Worm (Caenorhabditis elegans): Measurements from ENCODE around the gene scb-1.

Gene scb-1

DNA sequence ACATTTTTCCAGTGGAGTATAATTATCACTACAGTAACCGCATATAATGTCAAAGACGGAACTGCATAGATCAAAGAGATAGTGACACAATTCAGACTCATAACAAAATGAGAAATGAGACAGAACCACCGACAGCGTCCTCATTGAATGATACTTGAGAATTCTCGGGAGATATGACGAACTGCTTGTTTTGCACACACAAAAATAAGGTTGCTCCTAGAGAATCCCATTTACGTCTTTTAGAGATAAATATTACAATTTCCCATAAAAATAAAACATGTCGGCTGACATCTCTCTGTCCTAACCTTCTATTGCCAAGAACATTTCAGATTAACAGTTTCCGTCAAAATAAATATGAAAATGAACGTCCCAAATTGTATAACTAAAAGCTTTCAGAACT is 36.0 kb upstream of the scb-1 start, which contains the start of gene srg-38 (continued):
- TF ChIP-seq C06A6.2 (GFP tag; conservative IDR thresholded peaks at IDR 0.05), result no peak
- no peak for TF ChIP-seq nhr-80 (tag; optimal IDR thresholded peaks at IDR 0.05)
- TF ChIP-seq F52B5.7 (tag; optimal IDR thresholded peaks at IDR 0.05), result no peak

ce11 chrV:11152333-11152732 is 32.8 kb upstream of the scb-1 start, which contains the start of gene srg-39:
srg-39 (minus strand) TSS chrV:11152433.
- no peak for TF ChIP-seq F39B2.1 (GFP tag; IDR thresholded peaks at IDR 0.05)
- TF ChIP-seq tbp1 (GFP tag; optimal IDR thresholded peaks at IDR 0.05), result no peak
- TF ChIP-seq ztf-22 (GFP tag; optimal IDR thresholded peaks at IDR 0.05), result no peak
- TF ChIP-seq nhr-27 (tag; optimal IDR thresholded peaks at IDR 0.05), result no peak
- TF ChIP-seq attf-5 (GFP tag; optimal IDR thresholded peaks at IDR 0.05), result no peak
- no peak for TF ChIP-seq egl-44 (GFP tag; IDR thresholded peaks at IDR 0.05)
- TF ChIP-seq rec-8 (tag; optimal IDR thresholded peaks at IDR 0.05), result no peak
- no peak for TF ChIP-seq F33H1.4 (GFP tag; IDR thresholded peaks at IDR 0.05)
- no peak for TF ChIP-seq mel-28 (tag; optimal IDR thresholded peaks at IDR 0.05; ENCODE audit: borderline replicate concordance)
- TF ChIP-seq repo-1 (tag; optimal IDR thresholded peaks at IDR 0.05), result no peak

- TF ChIP-seq him-1 (tag; optimal IDR thresholded peaks at IDR 0.05) (no peak), Y56A3A.18 (GFP tag; IDR thresholded peaks at IDR 0.05) (no peak), attf-6 (GFP tag; IDR thresholded peaks at IDR 0.05) (no peak), tlf-1 (GFP tag; optimal IDR thresholded peaks at IDR 0.05) (no peak), hrde-1 (tag; optimal IDR thresholded peaks at IDR 0.05; ENCODE audit: borderline replicate concordance) (no peak), zim-3 (tag; optimal IDR thresholded peaks at IDR 0.05) (no peak), ceh-91 (GFP tag; IDR thresholded peaks at IDR 0.05) (no peak), ztf-28 (GFP tag; IDR thresholded peaks at IDR 0.05) (no peak), efl-1 (GFP tag; optimal IDR thresholded peaks at IDR 0.05) (no peak), dpl-1 (GFP tag; optimal IDR thresholded peaks at IDR 0.05) (no peak), ceh-40 (GFP tag; IDR thresholded peaks at IDR 0.05) (no peak), lsl-1 (GFP tag; optimal IDR thresholded peaks at IDR 0.05) (no peak), Y53F4B.3 (GFP tag; IDR thresholded peaks at IDR 0.05) (no peak), F23B12.7 (tag; optimal IDR thresholded peaks at IDR 0.05; ENCODE audit: insufficient read depth) (no peak), ets-4 (GFP tag; optimal IDR thresholded peaks at IDR 0.05) (no peak), snpc-4 (GFP tag; optimal IDR thresholded peaks at IDR 0.05) (no peak), snpc-4 (tag; optimal IDR thresholded peaks at IDR 0.05) (no peak), lir-1 (GFP tag; conservative IDR thresholded peaks at IDR 0.05) (no peak), Y95B8A.8 (GFP tag; IDR thresholded peaks at IDR 0.05) (no peak), athp-1 (tag; optimal IDR thresholded peaks at IDR 0.05) (no peak)
These were observed 29.9 kb upstream of the scb-1 start, which contains the start of gene T19C4.1 for ce11 chrV:11149405-11149804. T19C4.1 (plus strand) TSS chrV:11149705.

- TF ChIP-seq him-1 (tag; optimal IDR thresholded peaks at IDR 0.05) (no peak), F55B11.4 (tag; optimal IDR thresholded peaks at IDR 0.05; ENCODE audit: borderline replicate concordance, insufficient read depth) (no peak), ceh-58 (GFP tag; IDR thresholded peaks at IDR 0.05) (no peak), zim-3 (tag; optimal IDR thresholded peaks at IDR 0.05) (no peak), nhr-90 (tag; optimal IDR thresholded peaks at IDR 0.05) (no peak), B0336.3 (GFP tag; IDR thresholded peaks at IDR 0.05) (no peak), B0019.2 (GFP tag; conservative IDR thresholded peaks at IDR 0.05) (no peak), T07F8.4 (tag; optimal IDR thresholded peaks at IDR 0.05) (no peak), lsl-1 (GFP tag; optimal IDR thresholded peaks at IDR 0.05) (no peak), snpc-3.4 (tag; optimal IDR thresholded peaks at IDR 0.05) (no peak), ceh-91 (GFP tag; IDR thresholded peaks at IDR 0.05) (no peak), F49E8.2 (tag; optimal IDR thresholded peaks at IDR 0.05; ENCODE audit: insufficient read depth) (no peak), let-607 (tag; optimal IDR thresholded peaks at IDR 0.05) (no peak), ceh-40 (GFP tag; IDR thresholded peaks at IDR 0.05) (no peak), ztf-22 (GFP tag; optimal IDR thresholded peaks at IDR 0.05) (no peak), attf-6 (GFP tag; IDR thresholded peaks at IDR 0.05) (no peak)
These were observed 29.5 kb upstream of the scb-1 start for ce11 chrV:11148971-11149370.

Data from whole organism, young adult.